Fruit fly (Drosophila melanogaster) whole organism, embryonic: Measurements from ENCODE around the gene dsx-c73A.
A peak's percentile ranks its signal among the peaks of the same experiment; 100 is the strongest.

Source experiments
- BEAF-32 ChIP-seq: fragments of 200-800 bp; sonication (Bioruptor generic); optimal IDR thresholded peaks from 3 replicates; lab custom pipeline; 2017; ENCODE audit warnings: missing biosample characterization, missing genetic modification characterization, mild to moderate bottlenecking, moderate library complexity, missing genetic modification reagents
- CG1024 ChIP-seq: fragments of 200-800 bp; sonication (Bioruptor generic); IDR thresholded peaks from 2 replicates; pipeline ENCODE4 v1.3.6; 2022; ENCODE audit warnings: missing biosample characterization, missing genetic modification characterization
- CG10267 ChIP-seq: fragments of 200-800 bp; sonication (Bioruptor generic); optimal IDR thresholded peaks from 2 replicates; lab custom pipeline; 2018; ENCODE audit warnings: missing biosample characterization, mild to moderate bottlenecking, missing genetic modification characterization, moderate library complexity
- CG11504 ChIP-seq: fragments of 200-800 bp; sonication (Bioruptor generic); optimal IDR thresholded peaks from 3 replicates; lab custom pipeline; 2019; ENCODE audit warnings: missing biosample characterization, mild to moderate bottlenecking, missing genetic modification characterization, moderate library complexity
- CG12104 ChIP-seq: fragments of 200-800 bp; sonication (Bioruptor generic); optimal IDR thresholded peaks from 3 replicates; lab custom pipeline; 2016; ENCODE audit warnings: missing biosample characterization, missing genetic modification characterization
- CG14965 ChIP-seq: fragments of 200-800 bp; sonication (Bioruptor generic); optimal IDR thresholded peaks from 2 replicates; lab custom pipeline; 2016; ENCODE audit warnings: missing biosample characterization, missing genetic modification characterization, borderline replicate concordance
- CG1603 ChIP-seq: fragments of 200-800 bp; sonication (Bioruptor generic); optimal IDR thresholded peaks from 2 replicates; lab custom pipeline; 2019; ENCODE audit warnings: missing biosample characterization, mild to moderate bottlenecking, missing genetic modification characterization, moderate library complexity
- CG17328 ChIP-seq: fragments of 200-800 bp; sonication (Bioruptor generic); IDR thresholded peaks from 2 replicates; pipeline ENCODE4 v1.3.6; 2022; ENCODE audit warnings: missing biosample characterization, missing genetic modification characterization
- CG18262 ChIP-seq: fragments of 200-800 bp; optimal IDR thresholded peaks from 3 replicates; lab custom pipeline; 2019; ENCODE audit warnings: missing biosample characterization, mild to moderate bottlenecking, missing genetic modification characterization, moderate library complexity
- CG1832 ChIP-seq: fragments of 200-800 bp; sonication (Bioruptor generic); optimal IDR thresholded peaks from 2 replicates; lab custom pipeline; 2017; ENCODE audit warnings: missing biosample characterization, mild to moderate bottlenecking, missing genetic modification characterization, inconsistent platforms
- CG18619 ChIP-seq: fragments of 200-800 bp; sonication (Bioruptor generic); optimal IDR thresholded peaks from 3 replicates; lab custom pipeline; 2017; ENCODE audit warnings: missing biosample characterization, mild to moderate bottlenecking, missing genetic modification characterization
- CG2116 ChIP-seq: fragments of 200-800 bp; sonication (Bioruptor generic); optimal IDR thresholded peaks from 3 replicates; lab custom pipeline; 2018; ENCODE audit warnings: missing biosample characterization, mild to moderate bottlenecking, missing genetic modification characterization
- CG2199 ChIP-seq: fragments of 200-800 bp; sonication (Bioruptor generic); IDR thresholded peaks from 3 replicates; pipeline ENCODE4 v1.3.6; 2022; ENCODE audit warnings: missing biosample characterization, missing genetic modification characterization
- CG2889 ChIP-seq: fragments of 200-800 bp; sonication (Bioruptor generic); IDR thresholded peaks from 3 replicates; pipeline ENCODE4 v1.3.6; 2022; ENCODE audit warnings: missing biosample characterization, missing genetic modification characterization
- CG30020 ChIP-seq: fragments of 200-800 bp; optimal IDR thresholded peaks from 2 replicates; lab custom pipeline; 2019; ENCODE audit warnings: missing biosample characterization, mild to moderate bottlenecking, missing genetic modification characterization, moderate library complexity
- CG31388 ChIP-seq: fragments of 200-800 bp; sonication (Bioruptor generic); optimal IDR thresholded peaks from 2 replicates; lab custom pipeline; 2016; ENCODE audit warnings: missing biosample characterization, missing genetic modification characterization
- CG32772 ChIP-seq: fragments of 200-800 bp; sonication (Bioruptor generic); IDR thresholded peaks from 2 replicates; pipeline ENCODE4 v1.3.6; 2022; ENCODE audit warnings: missing biosample characterization, missing genetic modification characterization
- CG3281 ChIP-seq: fragments of 200-800 bp; sonication (Bioruptor generic); optimal IDR thresholded peaks from 3 replicates; lab custom pipeline; 2017; ENCODE audit warnings: missing biosample characterization, mild to moderate bottlenecking, missing genetic modification characterization
- CG4707 ChIP-seq: fragments of 200-800 bp; sonication (Bioruptor generic); optimal IDR thresholded peaks from 2 replicates; lab custom pipeline; 2018; ENCODE audit warnings: missing biosample characterization, mild to moderate bottlenecking, missing genetic modification characterization, moderate library complexity
- CG6272 ChIP-seq: fragments of 200-800 bp; sonication (Bioruptor generic); IDR thresholded peaks from 2 replicates; pipeline ENCODE4 v1.3.6; 2022; ENCODE audit warnings: missing biosample characterization, missing genetic modification characterization
- CG7839 ChIP-seq: fragments of 200-800 bp; sonication (Bioruptor generic); optimal IDR thresholded peaks from 3 replicates; lab custom pipeline; 2018; ENCODE audit warnings: missing biosample characterization, mild to moderate bottlenecking, missing genetic modification characterization, moderate library complexity
- CG9609 ChIP-seq: fragments of 200-800 bp; sonication (Bioruptor generic); optimal IDR thresholded peaks from 3 replicates; lab custom pipeline; 2016; ENCODE audit warnings: missing biosample characterization, missing genetic modification characterization
- E2f2 ChIP-seq: fragments of 200-800 bp; sonication (Bioruptor generic); IDR thresholded peaks from 2 replicates; pipeline ENCODE4 v1.3.6; 2022; ENCODE audit warnings: missing biosample characterization, missing genetic modification characterization
- Mad ChIP-seq: fragments of 200-800 bp; sonication (Bioruptor generic); optimal IDR thresholded peaks from 2 replicates; lab custom pipeline; 2016; ENCODE audit warnings: missing biosample characterization, missing genetic modification characterization
- Neu2 ChIP-seq: fragments of 200-800 bp; sonication (Bioruptor generic); optimal IDR thresholded peaks from 3 replicates; lab custom pipeline; 2016; ENCODE audit warnings: missing biosample characterization, missing genetic modification characterization, borderline replicate concordance
- NfI ChIP-seq: fragments of 200-800 bp; sonication (Bioruptor generic); optimal IDR thresholded peaks from 3 replicates; lab custom pipeline; 2018; ENCODE audit warnings: missing biosample characterization, mild to moderate bottlenecking, missing genetic modification characterization, moderate library complexity
- PHDP ChIP-seq: fragments of 200-800 bp; sonication (Bioruptor generic); optimal IDR thresholded peaks from 3 replicates; lab custom pipeline; 2018; ENCODE audit warnings: missing biosample characterization, mild to moderate bottlenecking, missing genetic modification characterization, moderate library complexity
- Sin3A ChIP-seq: fragments of >200 bp; optimal IDR thresholded peaks from 2 replicates; lab custom pipeline; 2018
- Sox100B ChIP-seq: fragments of 200-800 bp; sonication (Bioruptor generic); optimal IDR thresholded peaks from 3 replicates; lab custom pipeline; 2018; ENCODE audit warnings: missing biosample characterization, mild to moderate bottlenecking, missing genetic modification characterization
- Spps ChIP-seq: fragments of 200-800 bp; sonication (Bioruptor generic); optimal IDR thresholded peaks from 2 replicates; lab custom pipeline; 2018; ENCODE audit warnings: missing biosample characterization, mild to moderate bottlenecking, missing genetic modification characterization
- Ssrp ChIP-seq: fragments of 200-800 bp; sonication (Bioruptor generic); optimal IDR thresholded peaks from 2 replicates; lab custom pipeline; 2018; ENCODE audit warnings: missing biosample characterization, mild to moderate bottlenecking, missing genetic modification characterization, moderate library complexity
- Tbp ChIP-seq: fragments of >200 bp; optimal IDR thresholded peaks from 2 replicates; lab custom pipeline; 2018; ENCODE audit warnings: missing biosample characterization, missing genetic modification characterization
- ash1 ChIP-seq: fragments of 200-800 bp; sonication (Bioruptor generic); optimal IDR thresholded peaks from 2 replicates; lab custom pipeline; 2018; ENCODE audit warnings: missing biosample characterization, mild to moderate bottlenecking, missing genetic modification characterization
- bowl ChIP-seq: fragments of 200-800 bp; sonication (Bioruptor generic); IDR thresholded peaks from 2 replicates; pipeline ENCODE4 v1.3.6; 2022; ENCODE audit warnings: missing biosample characterization, missing genetic modification characterization
- bsh ChIP-seq, 2 experiments: fragments of 200-800 bp; sonication (Bioruptor generic); optimal IDR thresholded peaks; 2 replicates each; lab custom pipeline; 2017 to 2018; ENCODE audit warnings: mild to moderate bottlenecking in 2 of 2, missing biosample characterization in 2 of 2, missing genetic modification characterization in 2 of 2, moderate library complexity in 1 of 2
- ci ChIP-seq: fragments of 200-800 bp; sonication (Bioruptor generic); IDR thresholded peaks from 3 replicates; pipeline ENCODE4 v1.3.6; 2022; ENCODE audit warnings: missing biosample characterization, missing genetic modification characterization
- croc ChIP-seq: fragments of 200-800 bp; sonication (Bioruptor generic); conservative IDR thresholded peaks from 3 replicates; pipeline ENCODE4 v1.3.6; 2022; ENCODE audit warnings: missing biosample characterization, missing genetic modification characterization
- disco-r ChIP-seq: fragments of 200-800 bp; sonication (Bioruptor generic); optimal IDR thresholded peaks from 2 replicates; lab custom pipeline; 2016; ENCODE audit warnings: missing biosample characterization, missing genetic modification characterization
- fd3F ChIP-seq: fragments of 200-800 bp; sonication (Bioruptor generic); optimal IDR thresholded peaks from 2 replicates; lab custom pipeline; 2018; ENCODE audit warnings: missing biosample characterization, mild to moderate bottlenecking, missing genetic modification characterization, moderate library complexity
- fd96Cb ChIP-seq: fragments of 200-800 bp; sonication (Bioruptor generic); optimal IDR thresholded peaks from 2 replicates; lab custom pipeline; 2018; ENCODE audit warnings: missing biosample characterization, mild to moderate bottlenecking, missing genetic modification characterization, moderate library complexity
- gfzf ChIP-seq: fragments of 200-800 bp; sonication (Bioruptor generic); optimal IDR thresholded peaks from 2 replicates; lab custom pipeline; 2016; ENCODE audit warnings: missing biosample characterization, mild to moderate bottlenecking, missing genetic modification characterization, moderate library complexity
- ken ChIP-seq: fragments of 200-800 bp; sonication (Bioruptor generic); IDR thresholded peaks from 3 replicates; pipeline ENCODE4 v1.3.6; 2022; ENCODE audit warnings: missing biosample characterization, missing genetic modification characterization
- kni ChIP-seq: fragments of 200-800 bp; sonication (Bioruptor generic); optimal IDR thresholded peaks from 3 replicates; lab custom pipeline; 2017; ENCODE audit warnings: mild to moderate bottlenecking, missing biosample characterization, missing genetic modification reagents, missing genetic modification characterization
- lab ChIP-seq: fragments of 200-800 bp; sonication (Bioruptor generic); optimal IDR thresholded peaks from 3 replicates; lab custom pipeline; 2017; ENCODE audit warnings: missing biosample characterization, missing genetic modification characterization, mild to moderate bottlenecking, moderate library complexity, missing genetic modification reagents
- repo ChIP-seq: fragments of 200-800 bp; sonication (Bioruptor generic); optimal IDR thresholded peaks from 2 replicates; lab custom pipeline; 2016; ENCODE audit warnings: missing biosample characterization, missing genetic modification characterization
- rib ChIP-seq: fragments of 200-800 bp; sonication (Bioruptor generic); IDR thresholded peaks from 2 replicates; pipeline ENCODE4 v1.3.6; 2022; ENCODE audit warnings: missing biosample characterization, missing genetic modification characterization
- twi ChIP-seq: fragments of 200-800 bp; optimal IDR thresholded peaks from 2 replicates; lab custom pipeline; 2019; ENCODE audit warnings: missing biosample characterization, mild to moderate bottlenecking, missing genetic modification characterization, moderate library complexity
- wek ChIP-seq: fragments of 200-800 bp; sonication (Bioruptor generic); optimal IDR thresholded peaks from 3 replicates; lab custom pipeline; 2018; ENCODE audit warnings: missing biosample characterization, mild to moderate bottlenecking, missing genetic modification characterization, moderate library complexity
- zfh2 ChIP-seq: fragments of 200-800 bp; sonication (Bioruptor generic); optimal IDR thresholded peaks from 2 replicates; lab custom pipeline; 2016; ENCODE audit warnings: missing biosample characterization, missing genetic modification characterization

dsx-c73A gene

dm6 chr3L:16385880-16386584 lies 65.7 kb downstream of the dsx-c73A start, which contains the start of the genes Agpat3 and RAF2 (continued):
- peak; percentile 57 for TF ChIP-seq CG7839
- peak; percentile 37 for TF ChIP-seq BEAF-32 (GFP tag; lab: Kevin White, UChicago)
- 0 out of 3 replicates have a peak, but pooled peaks have one; percentile 5 for TF ChIP-seq ci
- no peak for TF ChIP-seq CG2199 (GFP tag; lab: Robert Waterston, UW)
- TF ChIP-seq PHDP = peak; percentile 40
- TF ChIP-seq Spps (tag; lab: Kevin White, UChicago) = no peak
- TF ChIP-seq CG31388 (GFP tag; lab: Kevin White, UChicago) = no peak
- TF ChIP-seq CG6272 (GFP tag; lab: Robert Waterston, UW) = no peak
- peak; percentile 46 for TF ChIP-seq CG17328
- TF ChIP-seq CG9609 (GFP tag; lab: Kevin White, UChicago) = no peak
- TF ChIP-seq CG4707 = no peak
- peak; percentile 3 for TF ChIP-seq Sin3A
- TF ChIP-seq disco-r = no peak
- no peak for TF ChIP-seq CG1832 (GFP tag; lab: Kevin White, UChicago)
- TF ChIP-seq ash1 (GFP tag; lab: Kevin White, UChicago) = no peak
- peak; percentile 45 for TF ChIP-seq CG2116 (GFP tag; lab: Kevin White, UChicago)
- TF ChIP-seq CG12104 (GFP tag; lab: Kevin White, UChicago) = peak; percentile 57
- no peak for TF ChIP-seq repo (GFP tag; lab: Kevin White, UChicago)
- peak; percentile 65 for TF ChIP-seq CG32772 (GFP tag; lab: Robert Waterston, UW)
- no peak for TF ChIP-seq CG14965
- no peak for TF ChIP-seq CG18619 (GFP tag; lab: Kevin White, UChicago)
- TF ChIP-seq kni = no peak
- TF ChIP-seq CG11504 = peak; percentile 65
- no peak for TF ChIP-seq wek (GFP tag; lab: Kevin White, UChicago)
- no peak for TF ChIP-seq lab (GFP tag; lab: Kevin White, UChicago)
- TF ChIP-seq CG3281 (GFP tag; lab: Kevin White, UChicago) = no peak
- TF ChIP-seq Sox100B (GFP tag; lab: Kevin White, UChicago) = peak; percentile 32
- peak; percentile 52 for TF ChIP-seq fd96Cb (tag; lab: Kevin White, UChicago)
- TF ChIP-seq CG30020 (tag; lab: Kevin White, UChicago) = peak; percentile 60
- TF ChIP-seq CG1024 (GFP tag; lab: Robert Waterston, UW) = no peak
- peak; percentile 54 for TF ChIP-seq CG10267 (tag; lab: Kevin White, UChicago)
- no peak for TF ChIP-seq CG2889 (GFP tag; lab: Robert Waterston, UW)
- TF ChIP-seq fd3F (GFP tag; lab: Kevin White, UChicago) = no peak
- TF ChIP-seq Ssrp = peak; percentile 50
- TF ChIP-seq bsh (GFP tag; optimal IDR thresholded peaks at IDR 0.05; lab: Kevin White, UChicago) = peak in 1 of 2 experiments; percentile 35
- TF ChIP-seq twi = no peak
- TF ChIP-seq bowl (GFP tag; lab: Robert Waterston, UW) = no peak
- no peak; the same call in 2 of the 3 replicates for TF ChIP-seq croc
- TF ChIP-seq Mad (GFP tag; lab: Kevin White, UChicago) = no peak
- TF ChIP-seq CG18262 (tag; lab: Kevin White, UChicago) = peak; percentile 50
- peak; percentile 17 for TF ChIP-seq CG1603 (tag; lab: Kevin White, UChicago)
- TF ChIP-seq zfh2 = peak; percentile 9
- peak; percentile 34; the same call in 1 of the 3 replicates for TF ChIP-seq ken (GFP tag; lab: Robert Waterston, UW)
- no peak for TF ChIP-seq Neu2 (GFP tag; lab: Kevin White, UChicago)
- no peak for TF ChIP-seq Tbp (GFP tag; lab: Kevin White, UChicago)
- peak; percentile 31; the same call in 1 of the 2 replicates for TF ChIP-seq E2f2 (GFP tag; lab: Robert Waterston, UW)
- no peak for TF ChIP-seq rib (GFP tag; lab: Robert Waterston, UW)
- peak; percentile 43 for TF ChIP-seq NfI (GFP tag; lab: Kevin White, UChicago)
- TF ChIP-seq gfzf (GFP tag; lab: Kevin White, UChicago) = peak; percentile 80
